Fruit fly (Drosophila melanogaster): ENCODE results near the gene Cdk2.

DNA sequence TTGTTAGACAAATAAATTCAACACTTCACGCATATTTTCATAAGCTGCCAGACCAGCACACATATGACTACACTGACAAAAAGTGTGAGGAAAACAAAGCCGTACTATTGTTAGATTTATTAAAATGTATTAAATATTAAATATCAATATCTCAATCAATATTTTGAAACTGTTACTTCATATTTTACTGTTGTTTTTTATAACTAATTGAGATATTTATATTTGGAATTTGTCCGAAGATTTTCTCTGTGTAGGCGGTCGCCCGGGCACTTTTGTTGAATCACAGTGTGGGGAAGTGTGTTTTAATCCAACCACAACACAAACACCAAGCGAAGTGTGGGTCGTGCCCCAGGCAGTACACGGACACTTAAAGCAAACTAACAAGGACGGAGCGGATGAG is 16.1 kb upstream of the Cdk2 start:
- TF ChIP-seq EcR (GFP tag; optimal IDR thresholded peaks at IDR 0.05) (no peak), CG8478 (optimal IDR thresholded peaks at IDR 0.05) (no peak), pan (optimal IDR thresholded peaks at IDR 0.05) (no peak), usp (GFP tag; optimal IDR thresholded peaks at IDR 0.05) (no peak), psq (optimal IDR thresholded peaks at IDR 0.05) (no peak)
